Worm (Caenorhabditis elegans): ENCODE results near the gene C25H3.3.

C25H3.3 gene

ce11 chrII:5725094-5725493 is 31.1 kb downstream of the C25H3.3 start:
- TF ChIP-seq fkh-2 (tag; optimal IDR thresholded peaks at IDR 0.05) (no peak), pha-4 (tag; optimal IDR thresholded peaks at IDR 0.05) (no peak), hmg-11 (tag; optimal IDR thresholded peaks at IDR 0.05) (peak; percentile 66), lin-39 (tag; optimal IDR thresholded peaks at IDR 0.05) (peak; percentile 94), tbx-2 (tag; optimal IDR thresholded peaks at IDR 0.05) (peak; percentile 42), nhr-12 (tag; optimal IDR thresholded peaks at IDR 0.05) (no peak), nhr-11 (tag; optimal IDR thresholded peaks at IDR 0.05) (peak; percentile 6), snpc-4 (tag; optimal IDR thresholded peaks at IDR 0.05) (peak; percentile 73), fkh-10 (GFP tag; optimal IDR thresholded peaks at IDR 0.05) (peak; percentile 89), lin-15B (tag; optimal IDR thresholded peaks at IDR 0.05) (peak; percentile 71), zag-1 (tag; optimal IDR thresholded peaks at IDR 0.05) (peak; percentile 46), nfya-1 (tag; optimal IDR thresholded peaks at IDR 0.05; ENCODE audit: insufficient read depth) (peak; percentile 80)

- no peak for TF ChIP-seq jun-1 (tag; optimal IDR thresholded peaks at IDR 0.05)
- no peak for TF ChIP-seq ceh-82 (tag; optimal IDR thresholded peaks at IDR 0.05)
- TF ChIP-seq lin-39 (tag; optimal IDR thresholded peaks at IDR 0.05), result no peak
- no peak for TF ChIP-seq pqm-1 (tag; optimal IDR thresholded peaks at IDR 0.05)
- TF ChIP-seq R02D3.7 (tag; optimal IDR thresholded peaks at IDR 0.05), result no peak
- TF ChIP-seq fkh-10 (GFP tag; optimal IDR thresholded peaks at IDR 0.05), result peak; percentile 66
Measured at ce11 chrII:5727707-5728106, 33.7 kb downstream of the C25H3.3 start, which contains the start of gene rab-3. TSS of gene rab-3 (minus strand) at chrII:5727853.

ce11 chrII:5730343-5731083 is 36.5 kb downstream of the C25H3.3 start, which contains the start of the genes C18A3.7 and C18A3.11:
TSS of gene C18A3.7 (minus strand) at chrII:5730443.
TSS of gene C18A3.11 (plus strand) at chrII:5731033.
- TF ChIP-seq unc-39 (tag; optimal IDR thresholded peaks at IDR 0.05) (no peak), nhr-11 (tag; optimal IDR thresholded peaks at IDR 0.05) (no peak), fkh-2 (tag; optimal IDR thresholded peaks at IDR 0.05) (no peak), nhr-67 (tag; optimal IDR thresholded peaks at IDR 0.05) (no peak), nhr-237 (tag; optimal IDR thresholded peaks at IDR 0.05) (no peak), unc-62 (GFP tag; optimal IDR thresholded peaks at IDR 0.05) (no peak), nhr-25 (tag; optimal IDR thresholded peaks at IDR 0.05) (no peak), ceh-28 (tag; optimal IDR thresholded peaks at IDR 0.05) (no peak), fkh-10 (GFP tag; optimal IDR thresholded peaks at IDR 0.05) (no peak), ama-1 (optimal IDR thresholded peaks at IDR 0.05) (no peak), nhr-23 (tag; optimal IDR thresholded peaks at IDR 0.05) (no peak)

ce11 chrII:5734883-5735282 is 40.9 kb downstream of the C25H3.3 start:
- TF ChIP-seq aly-2 (tag; optimal IDR thresholded peaks at IDR 0.05) (no peak), unc-62 (GFP tag; optimal IDR thresholded peaks at IDR 0.05) (no peak), pha-4 (tag; optimal IDR thresholded peaks at IDR 0.05) (no peak), R02D3.7 (tag; optimal IDR thresholded peaks at IDR 0.05) (no peak), nhr-11 (tag; optimal IDR thresholded peaks at IDR 0.05) (no peak), nfya-1 (tag; optimal IDR thresholded peaks at IDR 0.05; ENCODE audit: insufficient read depth) (no peak), fkh-2 (tag; optimal IDR thresholded peaks at IDR 0.05) (no peak), pqm-1 (tag; optimal IDR thresholded peaks at IDR 0.05) (no peak), fkh-10 (GFP tag; optimal IDR thresholded peaks at IDR 0.05) (no peak), ceh-16 (tag; optimal IDR thresholded peaks at IDR 0.05) (no peak), mml-1 (tag; optimal IDR thresholded peaks at IDR 0.05) (no peak), ceh-9 (tag; optimal IDR thresholded peaks at IDR 0.05) (no peak), jun-1 (tag; optimal IDR thresholded peaks at IDR 0.05) (no peak)

- TF ChIP-seq nhr-23 (tag; optimal IDR thresholded peaks at IDR 0.05) (no peak), ama-1 (optimal IDR thresholded peaks at IDR 0.05) (no peak), elt-1 (tag; optimal IDR thresholded peaks at IDR 0.05) (peak; percentile 74), tbx-2 (tag; optimal IDR thresholded peaks at IDR 0.05) (no peak), lin-39 (tag; optimal IDR thresholded peaks at IDR 0.05) (no peak)
Measured at ce11 chrII:5735744-5736143, 41.8 kb downstream of the C25H3.3 start.

- no peak for TF ChIP-seq elt-2 (tag; optimal IDR thresholded peaks at IDR 0.05)
- no peak for TF ChIP-seq elt-1 (tag; optimal IDR thresholded peaks at IDR 0.05)
- TF ChIP-seq elt-3 (tag; optimal IDR thresholded peaks at IDR 0.05), result no peak
- TF ChIP-seq nhr-12 (tag; optimal IDR thresholded peaks at IDR 0.05), result no peak
- TF ChIP-seq nhr-237 (tag; optimal IDR thresholded peaks at IDR 0.05), result no peak
- no peak for TF ChIP-seq sea-2 (GFP tag; optimal IDR thresholded peaks at IDR 0.05)
- TF ChIP-seq pqm-1 (tag; optimal IDR thresholded peaks at IDR 0.05), result no peak
- TF ChIP-seq skn-1 (tag; optimal IDR thresholded peaks at IDR 0.05), result no peak
- no peak for TF ChIP-seq snpc-4 (tag; optimal IDR thresholded peaks at IDR 0.05)
- no peak for TF ChIP-seq ZK546.5 (tag; optimal IDR thresholded peaks at IDR 0.05)
- no peak for TF ChIP-seq lsy-12 (tag; optimal IDR thresholded peaks at IDR 0.05)
- no peak for TF ChIP-seq ztf-11 (tag; optimal IDR thresholded peaks at IDR 0.05)
- TF ChIP-seq ceh-28 (tag; optimal IDR thresholded peaks at IDR 0.05), result no peak
- TF ChIP-seq unc-62 (GFP tag; optimal IDR thresholded peaks at IDR 0.05), result no peak
- TF ChIP-seq nhr-77 (tag; optimal IDR thresholded peaks at IDR 0.05), result no peak
Measured at ce11 chrII:5736599-5736998, 42.6 kb downstream of the C25H3.3 start.
